Worm (Caenorhabditis elegans) whole organism, young adult: ENCODE measurements around the gene ZC404.16.

Source experiments
- B0261.1 ChIP-seq: sonication (generic microtip); optimal IDR thresholded peaks from 2 replicates; lab custom pipeline; 2016; ENCODE audit warnings: mild to moderate bottlenecking, missing genetic modification characterization, moderate library complexity, missing compliant biosample characterization
- B0336.3 ChIP-seq: fragments of 200-800 bp; sonication (Bioruptor generic); IDR thresholded peaks from 2 replicates; pipeline ENCODE4 v1.3.6; 2022; ENCODE audit warnings: missing genetic modification characterization, missing compliant biosample characterization
- C06A6.2 ChIP-seq: fragments of 200-800 bp; sonication (Bioruptor generic); conservative IDR thresholded peaks from 2 replicates; pipeline ENCODE4 v1.3.6; 2022; ENCODE audit warnings: missing genetic modification characterization, missing compliant biosample characterization
- C17E4.6 ChIP-seq: fragments of 200-800 bp; sonication (Bioruptor generic); IDR thresholded peaks from 2 replicates; pipeline ENCODE4 v1.3.6; 2022; ENCODE audit warnings: missing genetic modification reagents, missing genetic modification characterization, missing compliant biosample characterization
- F33H1.4 ChIP-seq: fragments of 200-800 bp; sonication (Bioruptor generic); IDR thresholded peaks from 2 replicates; pipeline ENCODE4 v1.3.6; 2022; ENCODE audit warnings: missing genetic modification reagents, missing genetic modification characterization, missing compliant biosample characterization
- F55B11.4 ChIP-seq: sonication (generic microtip); optimal IDR thresholded peaks from 2 replicates; lab custom pipeline; 2016; ENCODE audit warnings: missing compliant biosample characterization, missing genetic modification characterization, borderline replicate concordance; ENCODE audit not compliant: insufficient read depth
- F57A8.1 ChIP-seq: fragments of 200-800 bp; sonication (Bioruptor generic); optimal IDR thresholded peaks from 2 replicates; lab custom pipeline; 2018; ENCODE audit warnings: mild to moderate bottlenecking, missing genetic modification characterization, moderate library complexity, missing compliant biosample characterization
- F57C9.4 ChIP-seq: sonication (generic microtip); optimal IDR thresholded peaks from 2 replicates; lab custom pipeline; 2017; ENCODE audit warnings: mild to moderate bottlenecking, missing genetic modification characterization, missing compliant biosample characterization
- K12H6.12 ChIP-seq: fragments of 200-800 bp; sonication (Bioruptor generic); optimal IDR thresholded peaks from 2 replicates; lab custom pipeline; 2018; ENCODE audit warnings: mild to moderate bottlenecking, missing genetic modification characterization, missing compliant biosample characterization
- T07F8.4 ChIP-seq: sonication (generic microtip); optimal IDR thresholded peaks from 2 replicates; lab custom pipeline; 2016; ENCODE audit warnings: mild to moderate bottlenecking, missing genetic modification characterization, moderate library complexity, missing compliant biosample characterization
- T26A5.8 ChIP-seq: sonication (generic microtip); optimal IDR thresholded peaks from 2 replicates; lab custom pipeline; 2016; ENCODE audit warnings: missing genetic modification characterization, missing compliant biosample characterization
- Y67H2A.10 ChIP-seq: fragments of 200-800 bp; sonication (Bioruptor generic); conservative IDR thresholded peaks from 2 replicates; pipeline ENCODE4 v1.3.6; 2022; ENCODE audit warnings: missing genetic modification reagents, missing genetic modification characterization, missing compliant biosample characterization
- Y95B8A.8 ChIP-seq: fragments of 200-800 bp; sonication (Bioruptor generic); IDR thresholded peaks from 2 replicates; pipeline ENCODE4 v1.3.6; 2022; ENCODE audit warnings: missing genetic modification reagents, missing genetic modification characterization, missing compliant biosample characterization
- akir-1 ChIP-seq: fragments of 200-800 bp; sonication (Bioruptor generic); optimal IDR thresholded peaks from 2 replicates; lab custom pipeline; 2018; ENCODE audit warnings: mild to moderate bottlenecking, missing genetic modification characterization, moderate library complexity, missing compliant biosample characterization
- bed-1 ChIP-seq: fragments of 200-800 bp; sonication (Bioruptor generic); IDR thresholded peaks from 2 replicates; pipeline ENCODE4 v1.3.6; 2022; ENCODE audit warnings: missing genetic modification reagents, missing genetic modification characterization, missing compliant biosample characterization
- cebp-1 ChIP-seq, 2 experiments: fragments of 200-800 bp in 1 of 2; sonication (Bioruptor generic) in 1 of 2; sonication (generic microtip) in 1 of 2; IDR thresholded peaks in 1 of 2; optimal IDR thresholded peaks in 1 of 2; 2 replicates each; pipeline versions ENCODE4 v1.3.6 to Lab custom; 2017 to 2022; ENCODE audit warnings: missing compliant biosample characterization in 2 of 2, missing genetic modification characterization in 2 of 2, mild to moderate bottlenecking in 1 of 2, missing genetic modification reagents in 1 of 2, moderate library complexity in 1 of 2
- chd-7 ChIP-seq: sonication (generic microtip); optimal IDR thresholded peaks from 2 replicates; lab custom pipeline; 2016; ENCODE audit warnings: mild to moderate bottlenecking, missing genetic modification characterization, moderate library complexity, missing compliant biosample characterization
- die-1 ChIP-seq: sonication (generic microtip); optimal IDR thresholded peaks from 2 replicates; lab custom pipeline; 2016; ENCODE audit warnings: missing genotype, mild to moderate bottlenecking, missing genetic modification characterization, missing compliant biosample characterization
- efl-1 ChIP-seq: fragments of 150-350 bp; optimal IDR thresholded peaks from 2 replicates; lab custom pipeline; 2014; ENCODE audit warnings: missing biosample characterization, missing genetic modification reagents, missing genetic modification characterization
- egl-44 ChIP-seq: fragments of 200-800 bp; sonication (Bioruptor generic); IDR thresholded peaks from 2 replicates; pipeline ENCODE4 v1.3.6; 2022; ENCODE audit warnings: missing genetic modification reagents, missing genetic modification characterization, missing compliant biosample characterization
- egrh-3 ChIP-seq: fragments of 200-800 bp; sonication (Bioruptor generic); IDR thresholded peaks from 2 replicates; pipeline ENCODE4 v1.3.6; 2022; ENCODE audit warnings: missing genetic modification reagents, missing genetic modification characterization, missing compliant biosample characterization
- ets-4 ChIP-seq: fragments of 200-800 bp; sonication (Bioruptor generic); optimal IDR thresholded peaks from 2 replicates; lab custom pipeline; 2018; ENCODE audit warnings: mild to moderate bottlenecking, missing genetic modification characterization, missing compliant biosample characterization
- hlh-26 ChIP-seq: fragments of 200-800 bp; sonication (Bioruptor generic); conservative IDR thresholded peaks from 2 replicates; pipeline ENCODE4 v1.3.6; 2022; ENCODE audit warnings: missing genetic modification reagents, missing genetic modification characterization, missing compliant biosample characterization
- hmg-1.2 ChIP-seq: fragments of 200-800 bp; sonication (Bioruptor generic); IDR thresholded peaks from 2 replicates; pipeline ENCODE4 v1.3.6; 2022; ENCODE audit warnings: missing genetic modification reagents, missing genetic modification characterization, missing compliant biosample characterization
- hrde-1 ChIP-seq: sonication (generic microtip); optimal IDR thresholded peaks from 2 replicates; lab custom pipeline; 2016; ENCODE audit warnings: missing genetic modification characterization, mild to moderate bottlenecking, missing compliant biosample characterization, moderate library complexity, missing genotype, missing genetic modification reagents, borderline replicate concordance
- lag-1 ChIP-seq: fragments of 200-800 bp; sonication (Bioruptor generic); IDR thresholded peaks from 2 replicates; pipeline ENCODE4 v1.3.6; 2022; ENCODE audit warnings: missing genetic modification reagents, missing genetic modification characterization, missing compliant biosample characterization
- let-526 ChIP-seq: fragments of 200-800 bp; sonication (Bioruptor generic); IDR thresholded peaks from 2 replicates; pipeline ENCODE4 v1.3.6; 2022; ENCODE audit warnings: missing genetic modification reagents, missing genetic modification characterization, missing compliant biosample characterization
- lin-26 ChIP-seq: fragments of 200-800 bp; sonication (Bioruptor generic); IDR thresholded peaks from 2 replicates; pipeline ENCODE4 v1.3.6; 2022; ENCODE audit warnings: missing genetic modification reagents, missing genetic modification characterization, missing compliant biosample characterization
- lir-1 ChIP-seq: fragments of 200-800 bp; sonication (Bioruptor generic); conservative IDR thresholded peaks from 2 replicates; pipeline ENCODE4 v1.3.6; 2022; ENCODE audit warnings: missing genetic modification reagents, missing genetic modification characterization, missing compliant biosample characterization
- madf-10 ChIP-seq: sonication (generic microtip); optimal IDR thresholded peaks from 2 replicates; lab custom pipeline; 2016; ENCODE audit warnings: mild to moderate bottlenecking, missing genetic modification characterization, missing compliant biosample characterization
- madf-6 ChIP-seq: fragments of 200-800 bp; sonication (Bioruptor generic); IDR thresholded peaks from 2 replicates; pipeline ENCODE4 v1.3.6; 2022; ENCODE audit warnings: missing genetic modification reagents, missing genetic modification characterization, missing compliant biosample characterization
- madf-8 ChIP-seq: fragments of 200-800 bp; sonication (Bioruptor generic); conservative IDR thresholded peaks from 2 replicates; pipeline ENCODE4 v1.3.6; 2022; ENCODE audit warnings: missing genetic modification reagents, missing genetic modification characterization, missing compliant biosample characterization
- mcd-1 ChIP-seq: fragments of 200-800 bp; sonication (Bioruptor generic); IDR thresholded peaks from 2 replicates; pipeline ENCODE4 v1.3.6; 2022; ENCODE audit warnings: missing genetic modification reagents, missing genetic modification characterization, missing compliant biosample characterization
- mes-4 ChIP-seq: sonication (generic microtip); optimal IDR thresholded peaks from 2 replicates; lab custom pipeline; 2016; ENCODE audit warnings: missing genotype, missing genetic modification characterization, missing compliant biosample characterization
- nhr-80 ChIP-seq: sonication (generic microtip); optimal IDR thresholded peaks from 2 replicates; lab custom pipeline; 2016; ENCODE audit warnings: missing genetic modification characterization, missing compliant biosample characterization
- nhr-90 ChIP-seq: sonication (generic microtip); optimal IDR thresholded peaks from 2 replicates; lab custom pipeline; 2016; ENCODE audit warnings: missing genotype, mild to moderate bottlenecking, missing genetic modification characterization, missing compliant biosample characterization
- rec-8 ChIP-seq, 2 experiments: sonication (generic microtip); optimal IDR thresholded peaks; 2 replicates each; lab custom pipeline; 2016; ENCODE audit warnings: mild to moderate bottlenecking in 2 of 2, missing genetic modification characterization in 2 of 2, missing genetic modification reagents in 2 of 2, missing genotype in 2 of 2, missing biosample characterization in 1 of 2, missing compliant biosample characterization in 1 of 2, moderate library complexity in 1 of 2
- sea-2 ChIP-seq: fragments of 200-800 bp; sonication (Bioruptor generic); IDR thresholded peaks from 2 replicates; pipeline ENCODE4 v1.3.6; 2022; ENCODE audit warnings: missing genetic modification characterization, missing compliant biosample characterization
- snpc-1.1 ChIP-seq: sonication (generic microtip); optimal IDR thresholded peaks from 2 replicates; lab custom pipeline; 2017; ENCODE audit warnings: missing genetic modification characterization, mild to moderate bottlenecking, missing compliant biosample characterization, antibody characterized with exemption, moderate library complexity, missing genotype, missing genetic modification reagents; ENCODE audit not compliant: insufficient read depth
- unc-62 ChIP-seq: fragments of 150-350 bp; optimal IDR thresholded peaks from 2 replicates; lab custom pipeline; 2014; ENCODE audit warnings: missing biosample characterization, missing genetic modification reagents, missing genetic modification characterization
- zim-3 ChIP-seq: sonication (generic microtip); optimal IDR thresholded peaks from 2 replicates; lab custom pipeline; 2017; ENCODE audit warnings: mild to moderate bottlenecking, missing genetic modification characterization, moderate library complexity, missing compliant biosample characterization
- ztf-22 ChIP-seq: fragments of 200-800 bp; sonication (Bioruptor generic); optimal IDR thresholded peaks from 2 replicates; lab custom pipeline; 2018; ENCODE audit warnings: mild to moderate bottlenecking, missing genetic modification characterization, moderate library complexity, missing compliant biosample characterization

Gene ZC404.16

DNA sequence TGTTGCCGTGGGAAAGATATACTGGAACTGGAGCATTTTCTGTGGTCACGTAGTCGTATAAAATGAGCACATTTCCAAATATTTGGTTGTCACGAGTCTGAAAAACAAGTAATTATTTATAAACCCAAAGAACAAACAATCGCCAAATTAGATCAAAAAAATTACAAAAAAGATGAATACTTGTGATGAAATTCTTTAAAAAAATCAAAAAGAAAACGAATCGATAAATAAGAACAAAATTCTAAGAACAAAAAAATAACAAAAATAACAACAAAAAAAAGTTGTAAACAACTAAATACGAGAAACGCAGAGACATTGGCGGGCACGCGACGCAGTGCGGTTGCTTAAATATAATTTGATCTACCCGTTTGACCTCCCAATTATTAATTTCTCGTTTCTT is at the start of gene ZC404.16:
Gene ZC404.16, minus strand, starts transcription at position 101 of the 400 bp plus-strand sequence.
- TF ChIP-seq madf-8 (GFP tag; lab: Robert Waterston, UW) (no peak), efl-1 (GFP tag; lab: Kevin White, UChicago) (peak; percentile 39), madf-6 (peak; percentile 64)

DNA sequence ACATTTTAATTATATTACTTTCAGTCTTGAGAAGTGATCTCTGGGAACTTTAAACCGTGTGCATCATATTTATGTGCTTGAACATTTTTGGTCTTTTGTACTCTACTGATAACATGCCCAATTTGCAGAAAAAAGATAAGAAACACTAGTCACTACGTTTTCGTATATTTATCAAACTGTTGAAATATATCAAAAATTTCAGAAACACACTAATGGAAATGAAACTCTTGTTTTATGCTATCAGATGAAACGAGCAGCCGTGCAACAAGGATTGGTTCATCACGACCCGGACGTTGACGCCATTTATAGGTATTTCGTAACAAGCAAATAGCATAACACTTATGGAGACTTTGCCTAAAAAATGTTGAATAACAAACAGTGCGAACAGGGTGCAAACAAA is 49.8 kb upstream of the ZC404.16 start:
- TF ChIP-seq nhr-80 (peak; percentile 93), bed-1 (no peak), ets-4 (peak; percentile 67), cebp-1 (GFP tag; IDR thresholded peaks at IDR 0.05; lab: Robert Waterston, UW) (peak; percentile 82), cebp-1 (tag; optimal IDR thresholded peaks at IDR 0.05; lab: Kevin White, UChicago) (no peak), T07F8.4 (tag; lab: Kevin White, UChicago) (no peak)
- TF ChIP-seq, all 124 proteins: peak for 3

DNA sequence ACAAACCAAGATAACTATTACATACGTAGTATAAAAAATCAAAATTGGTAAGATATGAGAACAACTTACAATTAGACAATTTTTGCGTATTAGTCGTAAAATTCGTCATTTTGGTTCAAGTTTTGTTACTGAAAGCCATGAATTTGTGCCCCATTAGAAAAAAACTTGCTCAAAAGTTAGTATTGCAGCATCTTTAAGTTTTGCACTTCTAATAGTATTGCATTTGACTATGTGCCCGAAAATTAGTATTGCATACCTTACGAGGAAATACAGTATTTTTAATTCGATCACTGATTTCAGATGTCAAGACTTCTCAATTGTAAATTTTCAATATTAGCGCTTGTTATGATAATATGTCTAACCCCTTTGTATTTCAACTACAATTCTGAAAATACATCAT is 47.9 kb upstream of the ZC404.16 start, which contains the start of gene T15B7.8:
Gene T15B7.8, plus strand, starts transcription at position 301 of the 400 bp plus-strand sequence.
- no peak for TF ChIP-seq madf-10 (tag; lab: Kevin White, UChicago)
- no peak for TF ChIP-seq madf-6
- no peak for TF ChIP-seq hmg-1.2 (GFP tag; lab: Robert Waterston, UW)
- no peak for TF ChIP-seq F33H1.4 (GFP tag; lab: Robert Waterston, UW)
- TF ChIP-seq mcd-1 (GFP tag; lab: Robert Waterston, UW), result no peak
- no peak for TF ChIP-seq lir-1 (GFP tag; lab: Robert Waterston, UW)
- no peak for TF ChIP-seq snpc-1.1 (tag; lab: Kevin White, UChicago)

DNA sequence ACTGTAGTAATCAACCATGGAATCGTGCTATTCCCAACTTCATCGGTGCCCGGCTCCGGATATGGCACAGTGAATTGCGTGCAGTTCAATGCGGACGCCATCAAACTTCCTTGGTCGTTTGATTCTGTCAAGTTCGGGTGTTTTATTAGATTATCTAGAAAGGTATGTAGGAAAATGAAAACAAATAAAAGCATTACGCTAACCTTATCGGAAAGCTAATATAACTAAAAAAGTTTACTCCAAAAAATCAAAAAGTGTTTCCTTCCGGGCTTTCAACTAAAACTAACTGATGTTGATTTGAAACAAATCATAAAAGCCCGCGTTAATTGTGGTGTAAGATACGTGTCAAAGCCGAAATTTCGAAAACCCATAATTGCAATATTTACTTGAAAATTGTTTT is 46.2 kb upstream of the ZC404.16 start, which contains the start of gene dmsr-13:
Gene dmsr-13, minus strand, starts transcription at position 101 of the 400 bp plus-strand sequence.
- TF ChIP-seq egrh-3 (GFP tag; lab: Robert Waterston, UW) (no peak), unc-62 (GFP tag; lab: Kevin White, UChicago) (no peak), hmg-1.2 (GFP tag; lab: Robert Waterston, UW) (no peak), die-1 (tag; lab: Kevin White, UChicago) (no peak), nhr-90 (tag; lab: Kevin White, UChicago) (no peak), zim-3 (tag; lab: Kevin White, UChicago) (no peak), T26A5.8 (tag; lab: Kevin White, UChicago) (no peak), Y67H2A.10 (GFP tag; lab: Robert Waterston, UW) (no peak), B0261.1 (tag; lab: Kevin White, UChicago) (no peak), madf-8 (GFP tag; lab: Robert Waterston, UW) (no peak), lag-1 (GFP tag; lab: Robert Waterston, UW) (no peak), C17E4.6 (GFP tag; lab: Robert Waterston, UW) (no peak), Y95B8A.8 (GFP tag; lab: Robert Waterston, UW) (no peak), F55B11.4 (tag; lab: Kevin White, UChicago) (no peak), F57A8.1 (GFP tag; lab: Kevin White, UChicago) (no peak), rec-8 (tag; optimal IDR thresholded peaks at IDR 0.05; lab: Kevin White, UChicago) (no peak), K12H6.12 (no peak)

DNA sequence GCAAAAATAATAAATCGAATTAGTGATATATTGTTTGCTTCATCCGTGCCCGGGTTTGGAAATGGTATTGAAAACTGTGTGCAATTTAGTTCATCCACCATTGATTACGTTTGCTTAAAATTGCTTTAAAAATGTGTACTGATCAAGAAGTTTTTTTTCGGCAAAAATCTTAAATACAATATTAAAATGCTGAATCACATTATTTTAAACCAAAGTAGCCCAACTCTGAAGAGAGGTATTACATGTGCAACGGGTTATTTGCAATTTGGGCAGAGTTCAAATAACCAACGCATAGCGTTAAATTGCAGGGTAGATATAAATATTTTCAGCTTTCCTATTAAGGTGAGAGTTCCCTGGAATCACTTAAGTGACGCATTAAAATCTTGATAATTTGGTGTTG is 43.5 kb upstream of the ZC404.16 start, which contains the start of gene dmsr-14:
Gene dmsr-14, minus strand, starts transcription at position 101 of the 400 bp plus-strand sequence.
- TF ChIP-seq B0336.3 (GFP tag; lab: Robert Waterston, UW), result no peak
- TF ChIP-seq let-526 (GFP tag; lab: Robert Waterston, UW), result no peak
- no peak for TF ChIP-seq sea-2 (GFP tag; lab: Robert Waterston, UW)
- TF ChIP-seq akir-1 (GFP tag; lab: Kevin White, UChicago), result no peak
- TF ChIP-seq C17E4.6 (GFP tag; lab: Robert Waterston, UW), result no peak
- TF ChIP-seq F57C9.4 (tag; lab: Kevin White, UChicago), result no peak
- TF ChIP-seq lin-26 (GFP tag; lab: Robert Waterston, UW), result no peak
- no peak for TF ChIP-seq hrde-1 (tag; lab: Kevin White, UChicago)
- no peak for TF ChIP-seq chd-7 (tag; lab: Kevin White, UChicago)
- no peak for TF ChIP-seq C06A6.2
- TF ChIP-seq ztf-22, result no peak
- TF ChIP-seq hlh-26, result no peak
- no peak for TF ChIP-seq mes-4 (tag; lab: Kevin White, UChicago)
- no peak for TF ChIP-seq egl-44 (GFP tag; lab: Robert Waterston, UW)
